Worm (Caenorhabditis elegans) whole organism, late embryonic: ENCODE results near the gene T25E12.14.

Experiments
- C08G9.2 ChIP-seq: sonication (generic microtip); optimal IDR thresholded peaks from 2 replicates; lab custom pipeline; 2016; ENCODE audit warnings: mild to moderate bottlenecking, missing genetic modification characterization, moderate library complexity, missing compliant biosample characterization
- C38D4.7 ChIP-seq: fragments of 200-800 bp; sonication (Bioruptor generic); optimal IDR thresholded peaks from 2 replicates; lab custom pipeline; 2018; ENCODE audit warnings: mild to moderate bottlenecking, missing genetic modification characterization, moderate library complexity, missing compliant biosample characterization
- F13H6.1 ChIP-seq: sonication (generic microtip); optimal IDR thresholded peaks from 2 replicates; lab custom pipeline; 2016; ENCODE audit warnings: missing genetic modification characterization, missing compliant biosample characterization
- K02D7.2 ChIP-seq: sonication (generic microtip); optimal IDR thresholded peaks from 2 replicates; lab custom pipeline; 2017; ENCODE audit warnings: mild to moderate bottlenecking, missing genetic modification characterization, missing compliant biosample characterization
- T23F11.4 ChIP-seq: fragments of 200-800 bp; sonication (Bioruptor generic); optimal IDR thresholded peaks from 2 replicates; lab custom pipeline; 2018; ENCODE audit warnings: mild to moderate bottlenecking, missing genetic modification characterization, missing compliant biosample characterization
- Y22D7AL.16 ChIP-seq: sonication (generic microtip); optimal IDR thresholded peaks from 2 replicates; lab custom pipeline; 2016; ENCODE audit warnings: missing genetic modification characterization, missing compliant biosample characterization
- ceh-14 ChIP-seq: sonication (generic microtip); optimal IDR thresholded peaks from 2 replicates; lab custom pipeline; 2016; ENCODE audit warnings: missing genotype, missing genetic modification characterization, missing compliant biosample characterization
- ceh-19 ChIP-seq: fragments of 200-800 bp; sonication (Bioruptor generic); optimal IDR thresholded peaks from 2 replicates; lab custom pipeline; 2018; ENCODE audit warnings: mild to moderate bottlenecking, missing genetic modification characterization, missing compliant biosample characterization
- ceh-2 ChIP-seq: sonication (generic microtip); optimal IDR thresholded peaks from 2 replicates; lab custom pipeline; 2016; ENCODE audit warnings: missing genotype, missing genetic modification characterization, missing compliant biosample characterization
- ceh-30 ChIP-seq: fragments of 150-350 bp; optimal IDR thresholded peaks from 2 replicates; lab custom pipeline; 2014; ENCODE audit warnings: missing biosample characterization, missing genetic modification characterization
- ceh-45 ChIP-seq: fragments of 200-800 bp; sonication (Bioruptor generic); IDR thresholded peaks from 2 replicates; pipeline ENCODE4 v1.3.6; 2022; ENCODE audit warnings: missing genetic modification reagents, missing genetic modification characterization, missing compliant biosample characterization
- ceh-6 ChIP-seq: fragments of 200-800 bp; sonication (Bioruptor generic); optimal IDR thresholded peaks from 2 replicates; lab custom pipeline; 2018; ENCODE audit warnings: mild to moderate bottlenecking, missing genetic modification characterization, missing compliant biosample characterization
- che-1 ChIP-seq: sonication (generic microtip); optimal IDR thresholded peaks from 2 replicates; lab custom pipeline; 2016; ENCODE audit warnings: mild to moderate bottlenecking, missing genetic modification characterization, missing compliant biosample characterization
- dmd-4 ChIP-seq: sonication (generic microtip); optimal IDR thresholded peaks from 2 replicates; lab custom pipeline; 2016; ENCODE audit warnings: borderline replicate concordance, missing genetic modification characterization, missing compliant biosample characterization
- dve-1 ChIP-seq: sonication (generic microtip); optimal IDR thresholded peaks from 2 replicates; lab custom pipeline; 2017; ENCODE audit warnings: antibody characterized with exemption, mild to moderate bottlenecking, missing genetic modification characterization, missing compliant biosample characterization
- elt-2 ChIP-seq: sonication (generic microtip); optimal IDR thresholded peaks from 2 replicates; lab custom pipeline; 2016; ENCODE audit warnings: missing genetic modification reagents, missing genetic modification characterization, missing compliant biosample characterization
- elt-4 ChIP-seq: sonication (generic microtip); optimal IDR thresholded peaks from 2 replicates; lab custom pipeline; 2016; ENCODE audit warnings: missing genetic modification characterization, missing compliant biosample characterization
- ets-4 ChIP-seq: sonication (generic microtip); optimal IDR thresholded peaks from 2 replicates; lab custom pipeline; 2016; ENCODE audit warnings: missing genetic modification characterization, missing compliant biosample characterization
- fkh-6 ChIP-seq: sonication (generic microtip); optimal IDR thresholded peaks from 2 replicates; lab custom pipeline; 2016; ENCODE audit warnings: missing genetic modification characterization, missing compliant biosample characterization
- gmeb-2 ChIP-seq: sonication (generic microtip); optimal IDR thresholded peaks from 2 replicates; lab custom pipeline; 2016; ENCODE audit warnings: missing genetic modification characterization, inconsistent platforms, missing compliant biosample characterization
- hlh-13 ChIP-seq: fragments of 200-800 bp; sonication (Bioruptor generic); optimal IDR thresholded peaks from 2 replicates; lab custom pipeline; 2018; ENCODE audit warnings: mild to moderate bottlenecking, missing genetic modification characterization, missing compliant biosample characterization
- hlh-15 ChIP-seq: sonication (generic microtip); optimal IDR thresholded peaks from 2 replicates; lab custom pipeline; 2016; ENCODE audit warnings: missing genetic modification characterization, missing compliant biosample characterization
- hlh-30 ChIP-seq: sonication (generic microtip); optimal IDR thresholded peaks from 2 replicates; lab custom pipeline; 2017; ENCODE audit warnings: antibody characterized with exemption, missing genetic modification characterization, missing compliant biosample characterization; ENCODE audit not compliant: insufficient read depth
- hlh-6 ChIP-seq: sonication (generic microtip); optimal IDR thresholded peaks from 2 replicates; lab custom pipeline; 2016; ENCODE audit warnings: missing genotype, missing genetic modification characterization, missing compliant biosample characterization
- lin-11 ChIP-seq: fragments of 200-800 bp; sonication (Bioruptor generic); optimal IDR thresholded peaks from 2 replicates; lab custom pipeline; 2018; ENCODE audit warnings: mild to moderate bottlenecking, missing genetic modification characterization, missing compliant biosample characterization
- madf-2 ChIP-seq: sonication (generic microtip); optimal IDR thresholded peaks from 2 replicates; lab custom pipeline; 2017; ENCODE audit warnings: missing genetic modification characterization, missing compliant biosample characterization
- nhr-11 ChIP-seq: fragments of 150-350 bp; optimal IDR thresholded peaks from 2 replicates; lab custom pipeline; 2014; ENCODE audit warnings: missing biosample characterization, missing genetic modification characterization
- nhr-232 ChIP-seq: sonication (generic microtip); optimal IDR thresholded peaks from 2 replicates; lab custom pipeline; 2016; ENCODE audit warnings: missing genetic modification characterization, missing compliant biosample characterization
- npax-4 ChIP-seq: sonication (generic microtip); optimal IDR thresholded peaks from 2 replicates; lab custom pipeline; 2016; ENCODE audit warnings: missing genetic modification characterization, missing compliant biosample characterization
- odd-2 ChIP-seq: sonication (generic microtip); optimal IDR thresholded peaks from 2 replicates; lab custom pipeline; 2017; ENCODE audit warnings: antibody characterized with exemption, mild to moderate bottlenecking, missing genetic modification characterization, missing compliant biosample characterization
- pag-3 ChIP-seq: sonication (generic microtip); optimal IDR thresholded peaks from 2 replicates; lab custom pipeline; 2016; ENCODE audit warnings: missing compliant biosample characterization, missing genetic modification characterization, borderline replicate concordance
- pat-9 ChIP-seq: fragments of 200-800 bp; sonication (Bioruptor generic); optimal IDR thresholded peaks from 2 replicates; lab custom pipeline; 2018; ENCODE audit warnings: mild to moderate bottlenecking, missing genetic modification characterization, moderate library complexity, missing compliant biosample characterization
- pax-1 ChIP-seq: fragments of 150-350 bp; optimal IDR thresholded peaks from 2 replicates; lab custom pipeline; 2014; ENCODE audit warnings: missing biosample characterization, missing genetic modification characterization
- pha-2 ChIP-seq: sonication (generic microtip); optimal IDR thresholded peaks from 2 replicates; lab custom pipeline; 2017; ENCODE audit warnings: mild to moderate bottlenecking, missing genetic modification characterization, missing compliant biosample characterization
- pha-4 ChIP-seq: fragments of 150-350 bp; optimal IDR thresholded peaks from 2 replicates; lab custom pipeline; 2018; ENCODE audit warnings: missing biosample characterization, missing genetic modification reagents, missing genetic modification characterization
- pqm-1 ChIP-seq: sonication (generic microtip); optimal IDR thresholded peaks from 2 replicates; lab custom pipeline; 2016; ENCODE audit warnings: missing genetic modification characterization, missing compliant biosample characterization
- ref-2 ChIP-seq: sonication (generic microtip); optimal IDR thresholded peaks from 2 replicates; lab custom pipeline; 2016; ENCODE audit warnings: missing genetic modification characterization, missing compliant biosample characterization
- rnt-1 ChIP-seq: sonication (generic microtip); optimal IDR thresholded peaks from 2 replicates; lab custom pipeline; 2016; ENCODE audit warnings: missing genetic modification characterization, missing compliant biosample characterization
- sox-2 ChIP-seq: fragments of 200-800 bp; sonication (Bioruptor generic); IDR thresholded peaks from 2 replicates; pipeline ENCODE4 v1.3.6; 2022; ENCODE audit warnings: missing genetic modification reagents, missing genetic modification characterization, missing compliant biosample characterization
- unc-86 ChIP-seq: sonication (generic microtip); optimal IDR thresholded peaks from 2 replicates; lab custom pipeline; 2016; ENCODE audit warnings: missing genetic modification characterization, missing compliant biosample characterization
- ztf-16 ChIP-seq: sonication (generic microtip); optimal IDR thresholded peaks from 2 replicates; lab custom pipeline; 2017; ENCODE audit warnings: missing genetic modification characterization, missing compliant biosample characterization

Gene T25E12.14

ce11 chrV:16695499-16695898 is 31.5 kb upstream of the T25E12.14 start:
- TF ChIP-seq ets-4 (tag; lab: Kevin White, UChicago) (no peak), rnt-1 (tag; lab: Kevin White, UChicago) (no peak), pax-1 (tag; lab: Kevin White, UChicago) (no peak), C08G9.2 (tag; lab: Kevin White, UChicago) (no peak), ceh-14 (tag; lab: Kevin White, UChicago) (no peak), ceh-30 (tag; lab: Kevin White, UChicago) (no peak), hlh-30 (no peak), dmd-4 (tag; lab: Kevin White, UChicago) (no peak), pha-4 (no peak), npax-4 (tag; lab: Kevin White, UChicago) (no peak), ref-2 (tag; lab: Kevin White, UChicago) (no peak), K02D7.2 (tag; lab: Kevin White, UChicago) (no peak), elt-2 (tag; lab: Kevin White, UChicago) (no peak)

ce11 chrV:16697178-16697577 is 29.8 kb upstream of the T25E12.14 start, which contains the start of gene srw-41:
srw-41 (plus strand) TSS chrV:16697478.
- TF ChIP-seq C08G9.2 (tag; lab: Kevin White, UChicago) = no peak
- no peak for TF ChIP-seq pag-3 (tag; lab: Kevin White, UChicago)
- TF ChIP-seq ceh-14 (tag; lab: Kevin White, UChicago) = no peak
- no peak for TF ChIP-seq nhr-11
- TF ChIP-seq elt-4 (tag; lab: Kevin White, UChicago) = no peak
- no peak for TF ChIP-seq hlh-15 (tag; lab: Kevin White, UChicago)
- no peak for TF ChIP-seq nhr-232 (tag; lab: Kevin White, UChicago)
- TF ChIP-seq hlh-6 = no peak
- no peak for TF ChIP-seq T23F11.4
- TF ChIP-seq ceh-2 = no peak
- TF ChIP-seq ets-4 (tag; lab: Kevin White, UChicago) = no peak
- TF ChIP-seq madf-2 (tag; lab: Kevin White, UChicago) = no peak
- no peak for TF ChIP-seq gmeb-2
- no peak for TF ChIP-seq lin-11 (tag; lab: Kevin White, UChicago)
- no peak for TF ChIP-seq unc-86

- TF ChIP-seq ceh-45 (GFP tag; lab: Robert Waterston, UW) (no peak), ref-2 (tag; lab: Kevin White, UChicago) (no peak), K02D7.2 (tag; lab: Kevin White, UChicago) (peak; percentile 32), hlh-13 (peak; percentile 23), F13H6.1 (tag; lab: Kevin White, UChicago) (no peak), sox-2 (no peak), ztf-16 (no peak), pha-2 (peak; percentile 57), ceh-6 (GFP tag; lab: Kevin White, UChicago) (peak; percentile 5), fkh-6 (tag; lab: Kevin White, UChicago) (no peak), pqm-1 (tag; lab: Kevin White, UChicago) (no peak), lin-11 (tag; lab: Kevin White, UChicago) (peak; percentile 42), Y22D7AL.16 (tag; lab: Kevin White, UChicago) (no peak), unc-86 (no peak), ceh-19 (GFP tag; lab: Kevin White, UChicago) (peak; percentile 41), che-1 (peak; percentile 61), elt-4 (tag; lab: Kevin White, UChicago) (no peak), gmeb-2 (peak; percentile 40), odd-2 (tag; lab: Kevin White, UChicago) (no peak), pax-1 (tag; lab: Kevin White, UChicago) (no peak), C38D4.7 (GFP tag; lab: Kevin White, UChicago) (peak; percentile 36), dve-1 (tag; lab: Kevin White, UChicago) (no peak), pat-9 (tag; lab: Kevin White, UChicago) (no peak)
Observed at ce11 chrV:16699752-16700259, 27.2 kb upstream of the T25E12.14 start, which contains the start of gene Y70C5C.1. Y70C5C.1 (plus strand) TSS chrV:16700209.
